Worm (Caenorhabditis elegans) whole organism, L4 larva: Measurements from ENCODE around the gene ZK550.6.

Source experiments
- D1046.2 ChIP-seq: fragments of 200-800 bp; sonication (Bioruptor generic); IDR thresholded peaks from 2 replicates; pipeline ENCODE4 v1.3.6; 2022; ENCODE audit warnings: missing genetic modification characterization, missing compliant biosample characterization
- F26F4.8 ChIP-seq: fragments of 200-800 bp; sonication (Bioruptor generic); conservative IDR thresholded peaks from 2 replicates; pipeline ENCODE4 v1.3.6; 2022; ENCODE audit warnings: missing genetic modification characterization, missing compliant biosample characterization
- F37D6.2 ChIP-seq: sonication (generic microtip); optimal IDR thresholded peaks from 2 replicates; lab custom pipeline; 2016; ENCODE audit warnings: mild to moderate bottlenecking, missing genetic modification characterization, missing compliant biosample characterization
- F44E2.7 ChIP-seq: fragments of 200-800 bp; sonication (Bioruptor generic); IDR thresholded peaks from 2 replicates; pipeline ENCODE4 v2.1.2; 2022; ENCODE audit warnings: missing genetic modification characterization, missing compliant biosample characterization
- Y48G9A.11 ChIP-seq: fragments of 200-800 bp; sonication (Bioruptor generic); IDR thresholded peaks from 2 replicates; pipeline ENCODE4 v1.3.6; 2022; ENCODE audit warnings: missing genetic modification reagents, missing genetic modification characterization, missing compliant biosample characterization
- ZK546.5 ChIP-seq, 2 experiments: sonication (generic microtip); optimal IDR thresholded peaks; 2 replicates each; lab custom pipeline; 2017; ENCODE audit warnings: missing biosample characterization in 2 of 2, missing genetic modification characterization in 2 of 2
- aha-1 ChIP-seq: fragments of 150-350 bp; peaks from one replicate; lab custom pipeline; 2014; ENCODE audit warnings: missing biosample characterization, missing genetic modification characterization
- ama-1 ChIP-seq: fragments of 150-350 bp; optimal IDR thresholded peaks from 2 replicates; lab custom pipeline; 2014; ENCODE audit warnings: inconsistent platforms, mixed read lengths
- arid-1 ChIP-seq: fragments of 200-800 bp; sonication (Bioruptor generic); conservative IDR thresholded peaks from 2 replicates; pipeline ENCODE4 v1.3.6; 2022; ENCODE audit warnings: missing genetic modification reagents, missing genetic modification characterization, missing compliant biosample characterization
- attf-4 ChIP-seq: sonication (generic microtip); optimal IDR thresholded peaks from 3 replicates; lab custom pipeline; 2017; ENCODE audit warnings: missing biosample characterization, missing genetic modification characterization
- cey-2 ChIP-seq: sonication (generic microtip); optimal IDR thresholded peaks from 3 replicates; lab custom pipeline; 2017; ENCODE audit warnings: missing genetic modification characterization, mild to moderate bottlenecking, missing compliant biosample characterization, antibody characterized with exemption, borderline replicate concordance; ENCODE audit not compliant: insufficient read depth
- ctbp-1 ChIP-seq: fragments of 200-800 bp; sonication (Bioruptor generic); IDR thresholded peaks from 2 replicates; pipeline ENCODE4 v1.3.6; 2022; ENCODE audit warnings: missing genetic modification reagents, missing genetic modification characterization, missing compliant biosample characterization
- daf-12 ChIP-seq: fragments of 150-350 bp; optimal IDR thresholded peaks from 2 replicates; lab custom pipeline; 2014; ENCODE audit warnings: missing biosample characterization, missing genetic modification reagents, missing genetic modification characterization
- daf-19 ChIP-seq: fragments of 200-800 bp; sonication (Bioruptor generic); conservative IDR thresholded peaks from 2 replicates; pipeline ENCODE4 v1.3.6; 2022; ENCODE audit warnings: missing genetic modification characterization, missing compliant biosample characterization
- daf-8 ChIP-seq: fragments of 200-800 bp; sonication (Bioruptor generic); IDR thresholded peaks from 2 replicates; pipeline ENCODE4 v1.3.6; 2022; ENCODE audit warnings: missing genetic modification characterization, missing compliant biosample characterization
- dmd-6 ChIP-seq: fragments of 200-800 bp; sonication (Bioruptor generic); IDR thresholded peaks from 2 replicates; pipeline ENCODE4 v1.3.6; 2022; ENCODE audit warnings: missing genetic modification reagents, missing genetic modification characterization, missing compliant biosample characterization
- dmd-9 ChIP-seq: fragments of 200-800 bp; sonication (Bioruptor generic); IDR thresholded peaks from 2 replicates; pipeline ENCODE4 v1.3.6; 2022; ENCODE audit warnings: missing genetic modification reagents, missing genetic modification characterization, missing compliant biosample characterization
- dpl-1 ChIP-seq: fragments of 150-350 bp; optimal IDR thresholded peaks from 2 replicates; lab custom pipeline; 2014; ENCODE audit warnings: missing biosample characterization, missing genetic modification reagents, missing genetic modification characterization
- duxl-1 ChIP-seq: sonication (generic microtip); optimal IDR thresholded peaks from 2 replicates; lab custom pipeline; 2016; ENCODE audit warnings: mild to moderate bottlenecking, missing genetic modification characterization, moderate library complexity, missing compliant biosample characterization; ENCODE audit not compliant: poor library complexity
- egl-27 ChIP-seq: sonication (generic microtip); optimal IDR thresholded peaks from 3 replicates; lab custom pipeline; 2017; ENCODE audit warnings: missing biosample characterization, missing genetic modification reagents, missing genetic modification characterization
- fkh-10 ChIP-seq: fragments of 150-350 bp; optimal IDR thresholded peaks from 2 replicates; lab custom pipeline; 2014; ENCODE audit warnings: missing biosample characterization, missing genetic modification reagents, missing genetic modification characterization
- fos-1 ChIP-seq: fragments of 150-350 bp; optimal IDR thresholded peaks from 2 replicates; lab custom pipeline; 2014; ENCODE audit warnings: missing biosample characterization, missing genetic modification characterization
- gei-8 ChIP-seq: fragments of 200-800 bp; sonication (Bioruptor generic); optimal IDR thresholded peaks from 2 replicates; lab custom pipeline; 2018; ENCODE audit warnings: mild to moderate bottlenecking, missing genetic modification characterization, missing compliant biosample characterization
- hif-1 ChIP-seq, 2 experiments: sonication (generic microtip); optimal IDR thresholded peaks; 2 replicates each; lab custom pipeline; 2016 to 2017; ENCODE audit warnings: missing compliant biosample characterization in 2 of 2, missing genetic modification characterization in 2 of 2, missing genetic modification reagents in 2 of 2, missing genotype in 2 of 2, mild to moderate bottlenecking in 1 of 2
- hmg-1.1 ChIP-seq: fragments of 200-800 bp; sonication (Bioruptor generic); IDR thresholded peaks from 2 replicates; pipeline ENCODE4 v1.3.6; 2022; ENCODE audit warnings: missing genetic modification reagents, missing genetic modification characterization, missing compliant biosample characterization
- jun-1 ChIP-seq: fragments of 150-350 bp; optimal IDR thresholded peaks from 2 replicates; lab custom pipeline; 2014; ENCODE audit warnings: missing biosample characterization, missing genetic modification reagents, missing genetic modification characterization
- lin-13 ChIP-seq: fragments of 150-350 bp; optimal IDR thresholded peaks from 2 replicates; lab custom pipeline; 2014; ENCODE audit warnings: missing biosample characterization, missing genetic modification reagents, missing genetic modification characterization
- lin-15B ChIP-seq: fragments of 150-350 bp; sonication (generic microtip); optimal IDR thresholded peaks from 3 replicates; lab custom pipeline; 2014; ENCODE audit warnings: missing biosample characterization, missing genetic modification characterization
- lin-38 ChIP-seq: fragments of 200-800 bp; sonication (Bioruptor generic); IDR thresholded peaks from 2 replicates; pipeline ENCODE4 v1.3.6; 2022; ENCODE audit warnings: missing genetic modification reagents, missing genetic modification characterization, missing compliant biosample characterization
- lir-3 ChIP-seq: sonication (generic microtip); optimal IDR thresholded peaks from 2 replicates; lab custom pipeline; 2016; ENCODE audit warnings: mild to moderate bottlenecking, missing genetic modification characterization, missing compliant biosample characterization
- lsy-2 ChIP-seq, 2 experiments: fragments of 150-350 bp in 1 of 2; sonication (generic microtip) in 1 of 2; optimal IDR thresholded peaks; 2 replicates each; lab custom pipeline; 2014 to 2017; ENCODE audit warnings: missing biosample characterization in 2 of 2, missing genetic modification characterization in 2 of 2
- madf-5 ChIP-seq, 2 experiments: fragments of 200-800 bp; sonication (Bioruptor generic); IDR thresholded peaks; 2 replicates each; pipeline ENCODE4 v1.3.6; 2022; ENCODE audit warnings: missing compliant biosample characterization in 2 of 2, missing genetic modification characterization in 2 of 2
- mdt-29 ChIP-seq: fragments of 200-800 bp; sonication (Bioruptor generic); IDR thresholded peaks from 2 replicates; pipeline ENCODE4 v1.3.6; 2022; ENCODE audit warnings: missing genetic modification reagents, missing genetic modification characterization, missing compliant biosample characterization
- mxl-2 ChIP-seq: fragments of 200-800 bp; sonication (Bioruptor generic); conservative IDR thresholded peaks from 2 replicates; pipeline ENCODE4 v1.3.6; 2022; ENCODE audit warnings: missing genetic modification reagents, missing genetic modification characterization, missing compliant biosample characterization
- nhr-11 ChIP-seq: fragments of 150-350 bp; optimal IDR thresholded peaks from 2 replicates; lab custom pipeline; 2014; ENCODE audit warnings: missing biosample characterization, missing genetic modification characterization
- nhr-25 ChIP-seq: sonication (generic microtip); optimal IDR thresholded peaks from 2 replicates; lab custom pipeline; 2017; ENCODE audit warnings: missing genetic modification characterization, mild to moderate bottlenecking, missing compliant biosample characterization, antibody characterized with exemption, moderate library complexity, borderline replicate concordance; ENCODE audit not compliant: insufficient read depth
- nhr-42 ChIP-seq: fragments of 200-800 bp; sonication (Bioruptor generic); IDR thresholded peaks from 2 replicates; pipeline ENCODE4 v1.3.6; 2022; ENCODE audit warnings: missing genetic modification characterization, missing compliant biosample characterization
- nhr-6 ChIP-seq: fragments of 150-350 bp; optimal IDR thresholded peaks from 2 replicates; lab custom pipeline; 2014; ENCODE audit warnings: missing biosample characterization, missing genetic modification characterization
- pha-4 ChIP-seq, 2 experiments: fragments of 150-350 bp in 1 of 2; fragments of 200-800 bp in 1 of 2; sonication (Bioruptor generic) in 1 of 2; IDR thresholded peaks in 1 of 2; optimal IDR thresholded peaks in 1 of 2; 2 replicates each; pipeline versions ENCODE4 v1.3.6 to Lab custom; 2014 to 2022; ENCODE audit warnings: missing genetic modification characterization in 2 of 2, missing genetic modification reagents in 2 of 2, missing biosample characterization in 1 of 2, missing compliant biosample characterization in 1 of 2
- php-3 ChIP-seq: fragments of 200-800 bp; sonication (Bioruptor generic); IDR thresholded peaks from 2 replicates; pipeline ENCODE4 v1.3.6; 2022; ENCODE audit warnings: missing genetic modification reagents, missing genetic modification characterization, missing compliant biosample characterization
- skn-1 ChIP-seq: fragments of 150-350 bp; optimal IDR thresholded peaks from 2 replicates; lab custom pipeline; 2014; ENCODE audit warnings: missing biosample characterization, missing genetic modification characterization
- snpc-1.2 ChIP-seq: fragments of 200-800 bp; sonication (Bioruptor generic); IDR thresholded peaks from 2 replicates; pipeline ENCODE4 v1.3.6; 2022; ENCODE audit warnings: missing genetic modification reagents, missing genetic modification characterization, missing compliant biosample characterization
- snpc-4 ChIP-seq: fragments of 150-350 bp; optimal IDR thresholded peaks from 2 replicates; lab custom pipeline; 2014; ENCODE audit warnings: missing biosample characterization, missing genetic modification characterization
- tag-97 ChIP-seq: fragments of 200-800 bp; sonication (Bioruptor generic); IDR thresholded peaks from 2 replicates; pipeline ENCODE4 v1.3.6; 2022; ENCODE audit warnings: missing genetic modification characterization, missing compliant biosample characterization
- vab-7 ChIP-seq: fragments of 200-800 bp; sonication (Bioruptor generic); IDR thresholded peaks from 2 replicates; pipeline ENCODE4 v1.3.6; 2022; ENCODE audit warnings: missing genetic modification reagents, missing genetic modification characterization, missing compliant biosample characterization
- zag-1 ChIP-seq: fragments of 150-350 bp; optimal IDR thresholded peaks from 2 replicates; lab custom pipeline; 2014; ENCODE audit warnings: missing biosample characterization, missing genetic modification characterization
- zfp-3 ChIP-seq: fragments of 200-800 bp; sonication (Bioruptor generic); conservative IDR thresholded peaks from 2 replicates; pipeline ENCODE4 v1.3.6; 2022; ENCODE audit warnings: missing genetic modification reagents, missing genetic modification characterization, missing compliant biosample characterization
- ztf-7 ChIP-seq: fragments of 150-350 bp; optimal IDR thresholded peaks from 2 replicates; lab custom pipeline; 2014; ENCODE audit warnings: missing biosample characterization, missing genetic modification characterization

ZK550.6 gene

ce11 chrIV:17281060-17282021 lies 19.1 kb upstream of the ZK550.6 start (continued):
- TF ChIP-seq ztf-7, result peak; percentile 66
- TF ChIP-seq Y48G9A.11 (GFP tag; lab: Robert Waterston, UW), result peak; percentile 32; the same call in 1 of the 2 replicates
- TF ChIP-seq php-3, result peak; percentile 50; the same call in 1 of the 2 replicates
- TF ChIP-seq lin-15B (tag; lab: Kevin White, UChicago), result no peak
- TF ChIP-seq fos-1 (tag; lab: Kevin White, UChicago), result no peak
- peak; percentile 70 for TF ChIP-seq ctbp-1
- peak; percentile 62 to 71 for TF ChIP-seq madf-5 (GFP tag; IDR thresholded peaks at IDR 0.05; lab: Robert Waterston, UW)
- no peak for TF ChIP-seq dmd-9
- TF ChIP-seq jun-1 (tag; lab: Kevin White, UChicago), result no peak
- peak; percentile 15 for TF ChIP-seq attf-4 (tag; lab: Kevin White, UChicago)
- peak; percentile 52 for TF ChIP-seq hmg-1.1 (GFP tag; lab: Robert Waterston, UW)
- no peak for TF ChIP-seq lir-3
- 0 out of 2 replicates have a peak, but pooled peaks have one; percentile 10 for TF ChIP-seq daf-8 (GFP tag; lab: Robert Waterston, UW)
- TF ChIP-seq fkh-10, result no peak
- TF ChIP-seq ama-1 (lab: Kevin White, UChicago), result peak; percentile 98
- TF ChIP-seq zfp-3 (GFP tag; lab: Robert Waterston, UW), result peak; percentile 98
- TF ChIP-seq lin-38 (GFP tag; lab: Robert Waterston, UW), result peak; percentile 81
- peak; percentile 70 for TF ChIP-seq mdt-29 (GFP tag; lab: Robert Waterston, UW)
- TF ChIP-seq snpc-1.2 (GFP tag; lab: Robert Waterston, UW), result peak; percentile 93
- peak; percentile 95 for TF ChIP-seq aha-1
- TF ChIP-seq dmd-6 (GFP tag; lab: Robert Waterston, UW), result peak; percentile 59
- TF ChIP-seq F26F4.8 (GFP tag; lab: Robert Waterston, UW), result peak; percentile 56; the same call in 1 of the 2 replicates
- no peak for TF ChIP-seq snpc-4 (tag; lab: Kevin White, UChicago)
- no peak for TF ChIP-seq skn-1 (tag; lab: Kevin White, UChicago)
- TF ChIP-seq cey-2 (tag; lab: Kevin White, UChicago), result no peak
- TF ChIP-seq mxl-2 (GFP tag; lab: Robert Waterston, UW), result peak; percentile 31; the same call in 1 of the 2 replicates
- no peak for TF ChIP-seq tag-97 (GFP tag; lab: Robert Waterston, UW)
- peak; percentile 38 for TF ChIP-seq nhr-11
- peak; percentile 79 for TF ChIP-seq arid-1 (GFP tag; lab: Robert Waterston, UW)
- no peak for TF ChIP-seq ZK546.5 (tag; optimal IDR thresholded peaks at IDR 0.05; lab: Kevin White, UChicago)
- TF ChIP-seq D1046.2, result no peak
- TF ChIP-seq nhr-25 (tag; lab: Kevin White, UChicago), result no peak
- TF ChIP-seq dpl-1 (GFP tag; lab: Kevin White, UChicago), result peak; percentile 55
- TF ChIP-seq duxl-1 (tag; lab: Kevin White, UChicago), result peak; percentile 32
- peak in 1 of 2 experiments; percentile 91 for TF ChIP-seq lsy-2 (tag; optimal IDR thresholded peaks at IDR 0.05; lab: Kevin White, UChicago)
- TF ChIP-seq hif-1 (tag; optimal IDR thresholded peaks at IDR 0.05; lab: Kevin White, UChicago), result no peak
- no peak for TF ChIP-seq zag-1 (tag; lab: Kevin White, UChicago)
- peak; percentile 44 for TF ChIP-seq F37D6.2 (tag; lab: Kevin White, UChicago)
- TF ChIP-seq daf-12 (tag; lab: Kevin White, UChicago), result no peak
- peak; percentile 81 for TF ChIP-seq pha-4 (GFP tag; IDR thresholded peaks at IDR 0.05; lab: Robert Waterston, UW)
- no peak for TF ChIP-seq pha-4 (tag; optimal IDR thresholded peaks at IDR 0.05; lab: Kevin White, UChicago)
- no peak for TF ChIP-seq nhr-42 (GFP tag; lab: Robert Waterston, UW)
- no peak for TF ChIP-seq F44E2.7 (GFP tag; lab: Robert Waterston, UW)
- TF ChIP-seq lin-13, result peak; percentile 89
- peak; percentile 96 for TF ChIP-seq daf-19
- peak; percentile 70 for TF ChIP-seq vab-7 (GFP tag; lab: Robert Waterston, UW)
- TF ChIP-seq nhr-6, result peak; percentile 61
- no peak for TF ChIP-seq egl-27 (tag; lab: Kevin White, UChicago)
- TF ChIP-seq gei-8 (GFP tag; lab: Kevin White, UChicago), result no peak
